Worm (Caenorhabditis elegans): ENCODE results near the gene ZK945.4.

ZK945.4 gene

ce11 chrII:10106870-10107269 is 1.4 kb upstream of the ZK945.4 start, which contains the start of gene ZK945.6:
Gene ZK945.6, minus strand, starts transcription at chrII:10106970.
- TF ChIP-seq B0310.2 (tag; optimal IDR thresholded peaks at IDR 0.05), result no peak

- TF ChIP-seq B0310.2 (tag; optimal IDR thresholded peaks at IDR 0.05) (no peak), tbx-11 (GFP tag; IDR thresholded peaks at IDR 0.05) (no peak), scrt-1 (GFP tag; IDR thresholded peaks at IDR 0.05) (no peak), tbx-37 (GFP tag; conservative IDR thresholded peaks at IDR 0.05) (no peak), ceh-13 (GFP tag; optimal IDR thresholded peaks at IDR 0.05) (no peak), flt-1 (GFP tag; IDR thresholded peaks at IDR 0.05) (no peak), ceh-36 (tag; optimal IDR thresholded peaks at IDR 0.05) (no peak), ets-7 (tag; optimal IDR thresholded peaks at IDR 0.05) (no peak), ama-1 (optimal IDR thresholded peaks at IDR 0.05) (no peak)
Observed at ce11 chrII:10103212-10103611, 2.3 kb downstream of the ZK945.4 start.

DNA sequence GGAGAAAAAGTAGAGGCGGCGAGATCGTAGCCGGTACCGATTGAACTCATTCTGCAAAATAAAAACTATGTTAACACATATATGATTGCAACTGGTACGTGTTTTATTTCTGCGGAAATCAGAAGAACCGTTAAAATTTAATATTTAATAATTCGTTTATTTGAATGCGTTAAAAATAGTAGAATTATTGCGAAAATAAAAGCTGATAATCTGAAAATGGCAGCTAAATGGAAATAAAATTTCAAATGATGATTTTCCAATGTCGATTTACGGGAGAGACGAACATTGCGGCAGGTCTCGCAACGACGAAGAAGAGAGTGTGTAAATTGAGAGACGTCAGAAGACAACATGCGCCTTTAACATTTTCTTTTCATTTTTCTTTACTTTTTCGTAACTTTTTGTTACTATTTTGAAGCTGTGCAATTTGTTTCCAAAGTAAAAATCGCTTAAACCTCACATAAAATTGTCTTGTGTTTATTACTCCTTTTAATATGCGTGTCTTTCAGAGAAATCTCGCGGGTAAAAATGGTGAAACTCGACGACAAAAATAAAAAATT is 5.6 kb downstream of the ZK945.4 start, which contains the start of the genes pas-7 and puf-12:
pas-7 (minus strand) TSS at position 51 of the 557 bp plus-strand sequence.
puf-12 (plus strand) TSS at position 507 of the 557 bp plus-strand sequence.
- TF ChIP-seq tra-4 (tag; optimal IDR thresholded peaks at IDR 0.05), result no peak
- TF ChIP-seq scrt-1 (GFP tag; IDR thresholded peaks at IDR 0.05), result no peak
- no peak for TF ChIP-seq sea-1 (GFP tag; conservative IDR thresholded peaks at IDR 0.05)
- TF ChIP-seq ceh-36 (tag; optimal IDR thresholded peaks at IDR 0.05), result no peak
- no peak for TF ChIP-seq F13C5.2 (tag; optimal IDR thresholded peaks at IDR 0.05)
- TF ChIP-seq hmg-4 (GFP tag; optimal IDR thresholded peaks at IDR 0.05), result no peak
- TF ChIP-seq flt-1 (GFP tag; IDR thresholded peaks at IDR 0.05), result no peak
- no peak for TF ChIP-seq hmbx-1 (tag; optimal IDR thresholded peaks at IDR 0.05)
- no peak for TF ChIP-seq ets-7 (tag; optimal IDR thresholded peaks at IDR 0.05)
- TF ChIP-seq ama-1 (optimal IDR thresholded peaks at IDR 0.05), result no peak
- TF ChIP-seq ceh-13 (GFP tag; optimal IDR thresholded peaks at IDR 0.05), result no peak
- no peak for TF ChIP-seq pes-1 (GFP tag; IDR thresholded peaks at IDR 0.05)
- no peak for TF ChIP-seq tbx-37 (GFP tag; conservative IDR thresholded peaks at IDR 0.05)

DNA sequence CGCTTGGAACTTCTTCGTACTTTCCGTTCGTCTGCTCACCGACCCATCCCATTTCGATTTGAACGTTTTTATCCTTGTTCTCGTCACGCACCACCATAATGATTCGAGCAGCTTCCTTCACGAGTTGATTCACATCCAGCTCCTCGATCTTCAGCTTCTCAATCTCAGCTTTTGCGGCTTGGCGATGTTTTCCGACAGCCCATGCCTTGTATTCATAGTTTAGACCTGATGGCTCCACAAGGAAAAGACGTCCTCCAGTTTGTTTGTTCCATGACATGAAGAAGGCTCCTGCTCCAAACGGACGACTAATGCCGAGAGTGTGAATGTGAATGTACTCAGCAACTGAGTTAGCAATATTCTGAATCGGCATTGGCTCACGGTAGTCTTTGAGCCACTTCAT is 6.4 kb downstream of the ZK945.4 start:
- no peak for TF ChIP-seq scrt-1 (GFP tag; IDR thresholded peaks at IDR 0.05)
- TF ChIP-seq hmbx-1 (tag; optimal IDR thresholded peaks at IDR 0.05), result no peak
- TF ChIP-seq ceh-13 (GFP tag; optimal IDR thresholded peaks at IDR 0.05), result no peak
- no peak for TF ChIP-seq pes-1 (GFP tag; IDR thresholded peaks at IDR 0.05)
- no peak for TF ChIP-seq F13C5.2 (tag; optimal IDR thresholded peaks at IDR 0.05)
- no peak for TF ChIP-seq ceh-36 (tag; optimal IDR thresholded peaks at IDR 0.05)
- TF ChIP-seq tbx-11 (GFP tag; IDR thresholded peaks at IDR 0.05), result no peak
- TF ChIP-seq hnd-1 (tag; optimal IDR thresholded peaks at IDR 0.05), result no peak
- no peak for TF ChIP-seq tra-4 (tag; optimal IDR thresholded peaks at IDR 0.05)
- no peak for TF ChIP-seq aly-1 (tag; optimal IDR thresholded peaks at IDR 0.05)
- no peak for TF ChIP-seq ama-1 (optimal IDR thresholded peaks at IDR 0.05)
- no peak for TF ChIP-seq tbx-37 (GFP tag; conservative IDR thresholded peaks at IDR 0.05)
- TF ChIP-seq B0310.2 (tag; optimal IDR thresholded peaks at IDR 0.05), result no peak
- no peak for TF ChIP-seq hmg-4 (GFP tag; optimal IDR thresholded peaks at IDR 0.05)

DNA sequence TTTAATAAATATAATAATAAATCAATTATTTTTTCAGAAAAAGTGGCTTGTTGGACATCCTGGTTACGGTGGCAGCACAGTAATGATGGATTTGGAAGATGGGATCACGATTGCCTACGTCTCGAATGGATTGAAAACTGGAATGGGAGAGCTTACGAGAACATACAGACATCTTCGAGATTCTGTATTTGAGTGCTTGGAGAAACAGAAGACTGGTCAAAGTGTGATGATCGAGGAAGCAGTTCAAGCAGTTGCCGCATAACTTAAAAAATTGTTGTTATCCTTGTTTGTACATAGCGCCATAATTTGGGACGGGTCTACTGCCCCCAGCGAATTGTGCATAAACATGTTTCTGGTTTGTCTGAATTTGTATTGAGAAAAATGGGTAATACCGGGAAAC is 7.1 kb downstream of the ZK945.4 start:
- no peak for TF ChIP-seq ceh-13 (GFP tag; optimal IDR thresholded peaks at IDR 0.05)
- no peak for TF ChIP-seq tbx-11 (GFP tag; IDR thresholded peaks at IDR 0.05)
- no peak for TF ChIP-seq tbx-37 (GFP tag; conservative IDR thresholded peaks at IDR 0.05)
- TF ChIP-seq hmg-4 (GFP tag; optimal IDR thresholded peaks at IDR 0.05), result no peak
- no peak for TF ChIP-seq B0310.2 (tag; optimal IDR thresholded peaks at IDR 0.05)
- TF ChIP-seq ets-7 (tag; optimal IDR thresholded peaks at IDR 0.05), result no peak
- TF ChIP-seq tra-4 (tag; optimal IDR thresholded peaks at IDR 0.05), result no peak
- no peak for TF ChIP-seq hmbx-1 (tag; optimal IDR thresholded peaks at IDR 0.05)
- TF ChIP-seq ama-1 (optimal IDR thresholded peaks at IDR 0.05), result no peak
- no peak for TF ChIP-seq F13C5.2 (tag; optimal IDR thresholded peaks at IDR 0.05)
- no peak for TF ChIP-seq aly-1 (tag; optimal IDR thresholded peaks at IDR 0.05)
- TF ChIP-seq hnd-1 (tag; optimal IDR thresholded peaks at IDR 0.05), result no peak
- no peak for TF ChIP-seq scrt-1 (GFP tag; IDR thresholded peaks at IDR 0.05)
- no peak for TF ChIP-seq sea-1 (GFP tag; conservative IDR thresholded peaks at IDR 0.05)
- TF ChIP-seq pes-1 (GFP tag; IDR thresholded peaks at IDR 0.05), result no peak
- no peak for TF ChIP-seq flt-1 (GFP tag; IDR thresholded peaks at IDR 0.05)
- TF ChIP-seq ceh-36 (tag; optimal IDR thresholded peaks at IDR 0.05), result no peak

DNA sequence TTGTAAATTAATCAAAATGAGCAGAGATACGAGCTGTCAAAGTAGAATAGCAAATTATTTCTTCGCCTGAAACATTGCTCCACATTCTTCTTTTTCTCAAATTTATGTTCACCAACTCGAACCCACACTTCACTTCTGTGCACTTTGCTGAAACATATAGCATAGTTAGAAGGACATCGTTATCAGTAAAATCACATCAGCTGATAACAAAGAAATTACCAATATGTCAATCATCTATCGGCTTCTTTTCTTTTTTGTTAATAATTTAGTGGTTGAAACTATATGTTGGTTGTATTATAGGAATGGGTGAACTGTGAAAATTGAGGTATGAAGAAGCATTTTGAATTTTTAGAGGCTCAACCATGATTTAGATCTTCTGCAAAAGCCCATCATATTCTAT is 10.3 kb downstream of the ZK945.4 start:
- TF ChIP-seq aly-1 (tag; optimal IDR thresholded peaks at IDR 0.05) (no peak), B0310.2 (tag; optimal IDR thresholded peaks at IDR 0.05) (no peak), scrt-1 (GFP tag; IDR thresholded peaks at IDR 0.05) (no peak), hmbx-1 (tag; optimal IDR thresholded peaks at IDR 0.05) (no peak), hnd-1 (tag; optimal IDR thresholded peaks at IDR 0.05) (no peak), tbx-11 (GFP tag; IDR thresholded peaks at IDR 0.05) (no peak), F13C5.2 (tag; optimal IDR thresholded peaks at IDR 0.05) (no peak), ceh-36 (tag; optimal IDR thresholded peaks at IDR 0.05) (no peak), pes-1 (GFP tag; IDR thresholded peaks at IDR 0.05) (no peak), tbx-37 (GFP tag; conservative IDR thresholded peaks at IDR 0.05) (no peak), ama-1 (optimal IDR thresholded peaks at IDR 0.05) (no peak), ets-7 (tag; optimal IDR thresholded peaks at IDR 0.05) (no peak), flt-1 (GFP tag; IDR thresholded peaks at IDR 0.05) (no peak), tra-4 (tag; optimal IDR thresholded peaks at IDR 0.05) (no peak), hmg-4 (GFP tag; optimal IDR thresholded peaks at IDR 0.05) (no peak), ceh-13 (GFP tag; optimal IDR thresholded peaks at IDR 0.05) (no peak), sea-1 (GFP tag; conservative IDR thresholded peaks at IDR 0.05) (no peak)

DNA sequence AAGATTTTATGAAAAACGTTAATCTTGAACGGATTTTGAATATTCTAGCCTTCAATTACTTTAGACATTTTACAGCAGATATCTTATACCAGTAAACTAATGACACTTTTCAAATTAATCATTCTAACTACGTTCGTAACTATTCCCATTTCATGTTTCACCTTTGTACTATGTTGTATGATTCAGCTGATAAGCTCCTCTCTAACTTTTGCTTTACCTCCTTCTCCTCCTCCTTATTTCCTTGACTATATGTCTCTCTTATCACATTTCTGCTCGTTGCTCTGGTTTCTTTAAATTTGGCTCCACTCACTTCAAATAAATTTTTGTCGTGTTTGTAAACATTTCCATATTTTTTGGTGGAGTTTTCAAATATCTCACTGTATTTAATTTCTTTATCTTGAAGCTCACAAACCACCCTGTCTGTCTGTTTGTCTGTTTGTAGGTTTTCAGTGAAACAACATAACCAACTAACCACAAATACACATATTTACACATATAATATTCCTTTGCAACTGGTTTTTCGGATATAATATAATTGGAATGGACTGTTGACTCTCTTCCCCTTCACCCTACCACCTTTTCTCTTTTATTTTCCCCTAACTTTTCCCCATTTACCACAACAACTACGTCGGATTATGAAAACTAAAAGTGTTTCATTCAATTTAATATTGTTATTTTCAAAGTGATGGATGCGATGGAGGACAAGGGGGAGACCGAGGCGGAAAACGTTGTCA is 11.1 kb downstream of the ZK945.4 start, which contains the start of gene lact-2:
lact-2 (plus strand) TSS at position 684 of the 734 bp plus-strand sequence.
- no peak for TF ChIP-seq flt-1 (GFP tag; IDR thresholded peaks at IDR 0.05)
- no peak for TF ChIP-seq ets-7 (tag; optimal IDR thresholded peaks at IDR 0.05)
- TF ChIP-seq hmbx-1 (tag; optimal IDR thresholded peaks at IDR 0.05), result no peak
- TF ChIP-seq ceh-13 (GFP tag; optimal IDR thresholded peaks at IDR 0.05), result no peak
- TF ChIP-seq F13C5.2 (tag; optimal IDR thresholded peaks at IDR 0.05), result no peak
- TF ChIP-seq tbx-37 (GFP tag; conservative IDR thresholded peaks at IDR 0.05), result no peak
- no peak for TF ChIP-seq hnd-1 (tag; optimal IDR thresholded peaks at IDR 0.05)
- no peak for TF ChIP-seq ceh-36 (tag; optimal IDR thresholded peaks at IDR 0.05)
- TF ChIP-seq B0310.2 (tag; optimal IDR thresholded peaks at IDR 0.05), result no peak
- no peak for TF ChIP-seq aly-1 (tag; optimal IDR thresholded peaks at IDR 0.05)
- no peak for TF ChIP-seq hmg-4 (GFP tag; optimal IDR thresholded peaks at IDR 0.05)
- no peak for TF ChIP-seq tra-4 (tag; optimal IDR thresholded peaks at IDR 0.05)
- no peak for TF ChIP-seq pes-1 (GFP tag; IDR thresholded peaks at IDR 0.05)
- TF ChIP-seq scrt-1 (GFP tag; IDR thresholded peaks at IDR 0.05), result no peak
- TF ChIP-seq ama-1 (optimal IDR thresholded peaks at IDR 0.05), result no peak
- TF ChIP-seq sea-1 (GFP tag; conservative IDR thresholded peaks at IDR 0.05), result no peak
- no peak for TF ChIP-seq tbx-11 (GFP tag; IDR thresholded peaks at IDR 0.05)
